Worm (Caenorhabditis elegans): Measurements from ENCODE around the gene zip-3.

- TF ChIP-seq pqm-1 (tag; optimal IDR thresholded peaks at IDR 0.05) (no peak), ceh-24 (tag; optimal IDR thresholded peaks at IDR 0.05) (no peak), fkh-6 (tag; optimal IDR thresholded peaks at IDR 0.05) (no peak), tbx-7 (tag; optimal IDR thresholded peaks at IDR 0.05) (no peak), fkh-10 (GFP tag; optimal IDR thresholded peaks at IDR 0.05) (no peak), T23F11.4 (GFP tag; optimal IDR thresholded peaks at IDR 0.05) (no peak), ahr-1 (tag; optimal IDR thresholded peaks at IDR 0.05) (no peak), dve-1 (tag; optimal IDR thresholded peaks at IDR 0.05) (no peak), rnt-1 (tag; optimal IDR thresholded peaks at IDR 0.05) (no peak), nhr-11 (tag; optimal IDR thresholded peaks at IDR 0.05) (no peak)
Measured at ce11 chrII:13907615-13908014, 49.6 kb downstream of the zip-3 start.

Data from whole organism, late embryonic.